Worm (Caenorhabditis elegans): ENCODE results near the gene F59B10.6.
A peak's percentile ranks its signal among the peaks of the same experiment; 100 is the strongest.

F59B10.6 gene

DNA sequence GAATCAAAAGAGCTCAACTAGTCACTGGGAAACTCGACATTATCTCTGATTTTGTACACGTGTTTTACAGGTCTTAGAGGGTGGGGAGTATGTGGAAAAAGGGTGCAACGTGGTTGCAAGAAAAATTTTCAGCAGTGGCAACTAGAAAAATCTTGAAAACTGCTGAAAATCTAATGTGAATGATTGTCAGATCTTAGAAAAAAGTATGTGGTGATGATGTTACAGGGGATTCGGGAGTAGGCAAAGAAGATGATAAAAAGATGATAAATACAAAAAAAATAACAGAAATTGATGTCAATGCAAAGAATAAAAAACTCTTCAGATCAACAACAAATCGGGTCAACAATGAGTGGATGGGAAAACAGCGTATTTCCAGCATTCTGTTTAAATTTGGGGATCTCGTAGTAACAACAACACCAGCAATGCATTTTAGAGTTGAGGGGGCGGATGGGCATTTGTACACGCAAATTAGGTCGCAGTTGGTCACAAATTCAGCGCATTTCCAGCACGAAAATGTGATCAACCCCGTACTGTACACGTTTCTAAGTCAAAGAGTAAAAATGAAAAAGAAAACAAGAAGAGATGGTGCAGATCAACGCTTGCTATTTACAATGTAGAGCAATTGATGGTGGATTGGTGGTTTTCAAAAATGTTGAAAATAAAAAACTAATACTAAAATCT is 19.3 kb upstream of the F59B10.6 start:
- TF ChIP-seq nfya-2 (GFP tag; IDR thresholded peaks at IDR 0.05) (no peak), ceh-40 (GFP tag; IDR thresholded peaks at IDR 0.05) (no peak), ceh-100 (GFP tag; IDR thresholded peaks at IDR 0.05) (no peak; the same call in 1 of the 2 replicates), efl-1 (GFP tag; optimal IDR thresholded peaks at IDR 0.05) (no peak), dox-1 (GFP tag; IDR thresholded peaks at IDR 0.05) (peak; percentile 38; the same call in 1 of the 2 replicates), lin-54 (GFP tag; optimal IDR thresholded peaks at IDR 0.05) (no peak), snpc-1.3 (tag; optimal IDR thresholded peaks at IDR 0.05; ENCODE audit: insufficient read depth) (peak; percentile 25), die-1 (tag; optimal IDR thresholded peaks at IDR 0.05) (no peak), tbx-9 (tag; optimal IDR thresholded peaks at IDR 0.05; ENCODE audit: borderline replicate concordance) (no peak), ceh-27 (GFP tag; optimal IDR thresholded peaks at IDR 0.05) (no peak), Y95B8A.8 (GFP tag; IDR thresholded peaks at IDR 0.05) (peak; percentile 70), F49E8.2 (tag; optimal IDR thresholded peaks at IDR 0.05; ENCODE audit: insufficient read depth) (no peak), him-1 (tag; optimal IDR thresholded peaks at IDR 0.05) (no peak), attf-5 (GFP tag; optimal IDR thresholded peaks at IDR 0.05) (peak; percentile 31), F33H1.4 (GFP tag; IDR thresholded peaks at IDR 0.05) (no peak), nhr-179 (tag; optimal IDR thresholded peaks at IDR 0.05) (no peak), pbrm-1 (GFP tag; IDR thresholded peaks at IDR 0.05) (no peak; the same call in 1 of the 2 replicates), hmg-20 (GFP tag; IDR thresholded peaks at IDR 0.05) (no peak), hmg-1.2 (GFP tag; IDR thresholded peaks at IDR 0.05) (peak; percentile 40), hsf-1 (GFP tag; IDR thresholded peaks at IDR 0.05) (peak; percentile 29; the same call in 1 of the 2 replicates), ztf-6 (GFP tag; IDR thresholded peaks at IDR 0.05) (no peak), nhr-90 (tag; optimal IDR thresholded peaks at IDR 0.05) (no peak), madf-10 (tag; optimal IDR thresholded peaks at IDR 0.05) (no peak), let-526 (GFP tag; IDR thresholded peaks at IDR 0.05) (no peak), madf-8 (GFP tag; conservative IDR thresholded peaks at IDR 0.05) (no peak), attf-6 (GFP tag; IDR thresholded peaks at IDR 0.05) (no peak), B0336.3 (GFP tag; IDR thresholded peaks at IDR 0.05) (no peak; the same call in 1 of the 2 replicates), ekl-4 (GFP tag; IDR thresholded peaks at IDR 0.05) (peak; percentile 5; the same call in 1 of the 2 replicates), hrde-1 (tag; optimal IDR thresholded peaks at IDR 0.05; ENCODE audit: borderline replicate concordance) (no peak), sea-2 (GFP tag; IDR thresholded peaks at IDR 0.05) (peak; percentile 54; the same call in 1 of the 2 replicates), unc-62 (GFP tag; optimal IDR thresholded peaks at IDR 0.05) (no peak), snpc-4 (GFP tag; optimal IDR thresholded peaks at IDR 0.05) (no peak), snpc-4 (tag; optimal IDR thresholded peaks at IDR 0.05) (peak in 1 of 4 experiments; percentile 2), madf-3 (GFP tag; IDR thresholded peaks at IDR 0.05) (peak; percentile 82; the same call in 1 of the 2 replicates), lag-1 (GFP tag; IDR thresholded peaks at IDR 0.05) (no peak), somi-1 (GFP tag; optimal IDR thresholded peaks at IDR 0.05) (no peak), rpc-1 (optimal IDR thresholded peaks at IDR 0.05) (no peak), rpc-1 (tag; optimal IDR thresholded peaks at IDR 0.05) (no peak), mel-28 (tag; optimal IDR thresholded peaks at IDR 0.05; ENCODE audit: borderline replicate concordance) (no peak), chd-7 (tag; optimal IDR thresholded peaks at IDR 0.05) (peak; percentile 20), ceh-79 (tag; optimal IDR thresholded peaks at IDR 0.05) (no peak), egl-18 (GFP tag; IDR thresholded peaks at IDR 0.05) (no peak), sdz-38 (tag; optimal IDR thresholded peaks at IDR 0.05) (no peak), nhr-27 (tag; optimal IDR thresholded peaks at IDR 0.05) (no peak), C17E4.6 (GFP tag; IDR thresholded peaks at IDR 0.05) (no peak), egl-44 (GFP tag; IDR thresholded peaks at IDR 0.05) (peak; percentile 40; the same call in 1 of the 2 replicates), F57C9.4 (tag; optimal IDR thresholded peaks at IDR 0.05) (peak; percentile 66), ceh-58 (GFP tag; IDR thresholded peaks at IDR 0.05) (0 out of 2 replicates have a peak, but pooled peaks have one; percentile 78)

All from whole organism, young adult.